1 fruit fly cellular context compared by ENCODE assay signal in genomic region chr2L:6683992-6684882, dm6.
TF ChIP-seq lines count a peak whose summit lies in the region.

Nhe3 (minus strand) TSS chr2L:6684364.

TF ChIP-seq in whole organism, embryonic, 481 proteins besides CTCF, POLR2A, EP300 and RAD21 (continued from another document and continues in another):
- TF ChIP-seq Abd-B (GFP tag; optimal IDR thresholded peaks at IDR 0.05; lab: Kevin White, UChicago): peak; percentile 74
- TF ChIP-seq CG6175 (GFP tag; IDR thresholded peaks at IDR 0.05; lab: Robert Waterston, UW): 0 out of 3 replicates have a peak, but pooled peaks have one; percentile 42
- peak; percentile 77 for TF ChIP-seq fd96Cb (tag; optimal IDR thresholded peaks at IDR 0.05; lab: Kevin White, UChicago)
- peak; percentile 71 for TF ChIP-seq E2f1 (GFP tag; IDR thresholded peaks at IDR 0.05; lab: Robert Waterston, UW)
- peak; percentile 61; the same call in 1 of the 3 replicates for TF ChIP-seq knrl (GFP tag; IDR thresholded peaks at IDR 0.05; lab: Robert Waterston, UW; ENCODE audit: partially characterized antibody)
- 0 out of 2 replicates have a peak, but pooled peaks have one; percentile 74 for TF ChIP-seq chm (GFP tag; IDR thresholded peaks at IDR 0.05; lab: Robert Waterston, UW)
- TF ChIP-seq CG17186 (GFP tag; optimal IDR thresholded peaks at IDR 0.05; lab: Kevin White, UChicago): peak; percentile 30
- TF ChIP-seq CG5953 (GFP tag; IDR thresholded peaks at IDR 0.05; lab: Robert Waterston, UW): peak; percentile 55
- peak; percentile 32 to 82 for TF ChIP-seq Hr51 (GFP tag; optimal IDR thresholded peaks at IDR 0.05; lab: Kevin White, UChicago)
- TF ChIP-seq CG6791 (GFP tag; IDR thresholded peaks at IDR 0.05; lab: Robert Waterston, UW; ENCODE audit: partially characterized antibody): peak; percentile 65; the same call in 2 of the 3 replicates
- peak; percentile 51 for TF ChIP-seq Asciz (GFP tag; optimal IDR thresholded peaks at IDR 0.05; lab: Kevin White, UChicago)
- TF ChIP-seq gt (GFP tag; IDR thresholded peaks at IDR 0.05; lab: Robert Waterston, UW): peak; percentile 42; the same call in 1 of the 2 replicates
- no peak for TF ChIP-seq CG1832 (GFP tag; optimal IDR thresholded peaks at IDR 0.05; lab: Kevin White, UChicago)
- TF ChIP-seq CG1024 (GFP tag; IDR thresholded peaks at IDR 0.05; lab: Robert Waterston, UW): peak; percentile 68; the same call in 1 of the 2 replicates
- TF ChIP-seq nerfin-2 (GFP tag; IDR thresholded peaks at IDR 0.05; lab: Robert Waterston, UW; ENCODE audit: partially characterized antibody): no peak
- peak; percentile 77 for TF ChIP-seq CG34422 (GFP tag; IDR thresholded peaks at IDR 0.05; lab: Robert Waterston, UW)
- peak; percentile 85 for TF ChIP-seq Dad (GFP tag; optimal IDR thresholded peaks at IDR 0.05; lab: Kevin White, UChicago)
- peak; percentile 67 for TF ChIP-seq repo (GFP tag; optimal IDR thresholded peaks at IDR 0.05; lab: Kevin White, UChicago)
- no peak for TF ChIP-seq br (optimal IDR thresholded peaks at IDR 0.05; lab: Kevin White, UChicago)
- peak; percentile 60 for TF ChIP-seq Camta (GFP tag; optimal IDR thresholded peaks at IDR 0.05; lab: Kevin White, UChicago)
- peak; percentile 36 for TF ChIP-seq CG14965 (GFP tag; optimal IDR thresholded peaks at IDR 0.05; lab: Kevin White, UChicago; ENCODE audit: borderline replicate concordance)
- TF ChIP-seq CG14050 (GFP tag; IDR thresholded peaks at IDR 0.05; lab: Robert Waterston, UW): peak; percentile 67; the same call in 2 of the 3 replicates
- peak; percentile 85 for TF ChIP-seq CG3995 (GFP tag; optimal IDR thresholded peaks at IDR 0.05; lab: Kevin White, UChicago)
- peak; percentile 80 for TF ChIP-seq ind (GFP tag; optimal IDR thresholded peaks at IDR 0.05; lab: Kevin White, UChicago)
- TF ChIP-seq CG4707 (GFP tag; optimal IDR thresholded peaks at IDR 0.05; lab: Kevin White, UChicago): no peak
- TF ChIP-seq CG7271 (tag; optimal IDR thresholded peaks at IDR 0.05; lab: Kevin White, UChicago): peak; percentile 28
- TF ChIP-seq Bteb2 (GFP tag; optimal IDR thresholded peaks at IDR 0.05; lab: Kevin White, UChicago): peak; percentile 81
- TF ChIP-seq ttk (GFP tag; IDR thresholded peaks at IDR 0.05; lab: Robert Waterston, UW): peak; percentile 78
- TF ChIP-seq CG31388 (GFP tag; optimal IDR thresholded peaks at IDR 0.05; lab: Kevin White, UChicago): peak; percentile 62
- peak; percentile 76 for TF ChIP-seq Awh (GFP tag; IDR thresholded peaks at IDR 0.05; lab: Robert Waterston, UW)
- TF ChIP-seq CG18599 (GFP tag; optimal IDR thresholded peaks at IDR 0.05; lab: Kevin White, UChicago): peak; percentile 41
- TF ChIP-seq CG10565 (GFP tag; optimal IDR thresholded peaks at IDR 0.05; lab: Kevin White, UChicago): peak; percentile 25
- peak; percentile 5 for TF ChIP-seq fd64A (GFP tag; optimal IDR thresholded peaks at IDR 0.05; lab: Kevin White, UChicago)
- TF ChIP-seq Fer1 (GFP tag; optimal IDR thresholded peaks at IDR 0.05; lab: Kevin White, UChicago): peak; percentile 78
- peak; percentile 70; the same call in 2 of the 3 replicates for TF ChIP-seq CG7357 (GFP tag; IDR thresholded peaks at IDR 0.05; lab: Robert Waterston, UW)
- TF ChIP-seq cas (GFP tag; IDR thresholded peaks at IDR 0.05; lab: Robert Waterston, UW): 0 out of 2 replicates have a peak, but pooled peaks have one; percentile 41
- peak; percentile 62; the same call in 1 of the 3 replicates for TF ChIP-seq CG11695 (GFP tag; IDR thresholded peaks at IDR 0.05; lab: Robert Waterston, UW)
- TF ChIP-seq gro (GFP tag; optimal IDR thresholded peaks at IDR 0.05; lab: Kevin White, UChicago): peak; percentile 41
- no peak for TF ChIP-seq Sry-β (GFP tag; optimal IDR thresholded peaks at IDR 0.05; lab: Kevin White, UChicago)
- TF ChIP-seq bowl (GFP tag; IDR thresholded peaks at IDR 0.05; lab: Robert Waterston, UW): peak; percentile 35; the same call in 1 of the 2 replicates
- TF ChIP-seq Hr78 (GFP tag; optimal IDR thresholded peaks at IDR 0.05; lab: Kevin White, UChicago): peak in 1 of 2 experiments; percentile 82
- TF ChIP-seq sug (tag; optimal IDR thresholded peaks at IDR 0.05; lab: Kevin White, UChicago): peak; percentile 78
- TF ChIP-seq CG7963 (GFP tag; IDR thresholded peaks at IDR 0.05; lab: Robert Waterston, UW; ENCODE audit: partially characterized antibody): 0 out of 3 replicates have a peak, but pooled peaks have one; percentile 12
- peak; percentile 67 for TF ChIP-seq Nf-YC (tag; optimal IDR thresholded peaks at IDR 0.05; lab: Kevin White, UChicago)
- TF ChIP-seq pho (GFP tag; optimal IDR thresholded peaks at IDR 0.05; lab: Kevin White, UChicago): peak; percentile 87
- peak; percentile 46 for TF ChIP-seq CG2875 (GFP tag; optimal IDR thresholded peaks at IDR 0.05; lab: Kevin White, UChicago)
- peak; percentile 70 for TF ChIP-seq CG30431 (GFP tag; optimal IDR thresholded peaks at IDR 0.05; lab: Kevin White, UChicago)
- no peak for TF ChIP-seq usp (GFP tag; optimal IDR thresholded peaks at IDR 0.05; lab: Kevin White, UChicago)
- peak; percentile 45 for TF ChIP-seq exex (tag; optimal IDR thresholded peaks at IDR 0.05; lab: Kevin White, UChicago)
- peak; percentile 84 for TF ChIP-seq sisA (GFP tag; IDR thresholded peaks at IDR 0.05; lab: Robert Waterston, UW)
- peak; percentile 64 for TF ChIP-seq Sry-δ (GFP tag; optimal IDR thresholded peaks at IDR 0.05; lab: Kevin White, UChicago)
- peak; percentile 87 for TF ChIP-seq CG17361 (GFP tag; IDR thresholded peaks at IDR 0.05; lab: Robert Waterston, UW)
- peak; percentile 39 for TF ChIP-seq CG3407 (GFP tag; optimal IDR thresholded peaks at IDR 0.05; lab: Kevin White, UChicago)
- peak; percentile 81 for TF ChIP-seq CG4424 (GFP tag; optimal IDR thresholded peaks at IDR 0.05; lab: Kevin White, UChicago)
- 0 out of 3 replicates have a peak, but pooled peaks have one; percentile 54 for TF ChIP-seq mld (GFP tag; IDR thresholded peaks at IDR 0.05; lab: Robert Waterston, UW; ENCODE audit: partially characterized antibody)
- peak; percentile 68 for TF ChIP-seq CG10959 (GFP tag; IDR thresholded peaks at IDR 0.05; lab: Robert Waterston, UW)
- peak in 1 of 3 experiments; percentile 84 for TF ChIP-seq Stat92E (GFP tag; optimal IDR thresholded peaks at IDR 0.05; lab: Kevin White, UChicago)
- peak; percentile 68; the same call in 2 of the 3 replicates for TF ChIP-seq CG11560 (tag; IDR thresholded peaks at IDR 0.05; lab: Robert Waterston, UW)
- peak; percentile 28 for TF ChIP-seq CG11398 (GFP tag; optimal IDR thresholded peaks at IDR 0.05; lab: Kevin White, UChicago)
- TF ChIP-seq D19B (GFP tag; optimal IDR thresholded peaks at IDR 0.05; lab: Kevin White, UChicago): peak; percentile 65
- peak; percentile 16 for TF ChIP-seq jing (GFP tag; optimal IDR thresholded peaks at IDR 0.05; lab: Kevin White, UChicago)
- no peak; the same call in 2 of the 3 replicates for TF ChIP-seq Doc3 (GFP tag; IDR thresholded peaks at IDR 0.05; lab: Robert Waterston, UW; ENCODE audit: partially characterized antibody)
- TF ChIP-seq sima (GFP tag; optimal IDR thresholded peaks at IDR 0.05; lab: Kevin White, UChicago): no peak
- TF ChIP-seq tx (GFP tag; optimal IDR thresholded peaks at IDR 0.05; lab: Kevin White, UChicago): peak; percentile 85
- TF ChIP-seq CG12104 (GFP tag; optimal IDR thresholded peaks at IDR 0.05; lab: Kevin White, UChicago): peak; percentile 73
- TF ChIP-seq HLH4C (GFP tag; IDR thresholded peaks at IDR 0.05; lab: Robert Waterston, UW; ENCODE audit: partially characterized antibody): peak; percentile 68
- TF ChIP-seq CHES-1-like (GFP tag; optimal IDR thresholded peaks at IDR 0.05; lab: Kevin White, UChicago): peak; percentile 86
- TF ChIP-seq CG18619 (GFP tag; optimal IDR thresholded peaks at IDR 0.05; lab: Kevin White, UChicago): peak; percentile 67
- peak; percentile 83 for TF ChIP-seq YL-1 (GFP tag; optimal IDR thresholded peaks at IDR 0.05; lab: Kevin White, UChicago)
- peak; percentile 34 for TF ChIP-seq hkb (optimal IDR thresholded peaks at IDR 0.05; lab: Kevin White, UChicago)
- TF ChIP-seq hkb (GFP tag; IDR thresholded peaks at IDR 0.05; lab: Robert Waterston, UW): peak; percentile 82
- peak; percentile 69 for TF ChIP-seq Hmx (GFP tag; optimal IDR thresholded peaks at IDR 0.05; lab: Kevin White, UChicago)
- peak; percentile 86 for TF ChIP-seq CG14441 (GFP tag; IDR thresholded peaks at IDR 0.05; lab: Robert Waterston, UW)
- TF ChIP-seq Usf (GFP tag; optimal IDR thresholded peaks at IDR 0.05; lab: Kevin White, UChicago): peak; percentile 63
- TF ChIP-seq CG3281 (GFP tag; optimal IDR thresholded peaks at IDR 0.05; lab: Kevin White, UChicago): peak; percentile 74
- peak; percentile 80 for TF ChIP-seq unpg (GFP tag; optimal IDR thresholded peaks at IDR 0.05; lab: Kevin White, UChicago)
- peak; percentile 77 for TF ChIP-seq sd (tag; optimal IDR thresholded peaks at IDR 0.05; lab: Kevin White, UChicago)
- TF ChIP-seq CG14014 (GFP tag; IDR thresholded peaks at IDR 0.05; lab: Robert Waterston, UW): peak; percentile 84
- no peak for TF ChIP-seq Lpt (GFP tag; optimal IDR thresholded peaks at IDR 0.05; lab: Kevin White, UChicago)
- TF ChIP-seq CG6272 (GFP tag; IDR thresholded peaks at IDR 0.05; lab: Robert Waterston, UW): peak; percentile 83
- no peak for TF ChIP-seq Vsx1 (GFP tag; optimal IDR thresholded peaks at IDR 0.05; lab: Kevin White, UChicago)
- TF ChIP-seq CG2199 (GFP tag; IDR thresholded peaks at IDR 0.05; lab: Robert Waterston, UW): peak; percentile 70; the same call in 1 of the 3 replicates
- peak; percentile 48 for TF ChIP-seq lbe (GFP tag; optimal IDR thresholded peaks at IDR 0.05; lab: Kevin White, UChicago)
- 0 out of 2 replicates have a peak, but pooled peaks have one; percentile 47 for TF ChIP-seq ham (GFP tag; IDR thresholded peaks at IDR 0.05; lab: Robert Waterston, UW)
- peak; percentile 49 for TF ChIP-seq nom (GFP tag; optimal IDR thresholded peaks at IDR 0.05; lab: Kevin White, UChicago)
- peak; percentile 54 for TF ChIP-seq CG18011 (GFP tag; optimal IDR thresholded peaks at IDR 0.05; lab: Kevin White, UChicago)
- peak; percentile 45 for TF ChIP-seq Myb (GFP tag; optimal IDR thresholded peaks at IDR 0.05; lab: Kevin White, UChicago)
- TF ChIP-seq gsb-n (tag; optimal IDR thresholded peaks at IDR 0.05; lab: Kevin White, UChicago): peak; percentile 69
- peak; percentile 75 for TF ChIP-seq CG10209 (GFP tag; optimal IDR thresholded peaks at IDR 0.05; lab: Kevin White, UChicago)
- TF ChIP-seq CG16815 (GFP tag; optimal IDR thresholded peaks at IDR 0.05; lab: Kevin White, UChicago): peak; percentile 74
- peak; percentile 89 for TF ChIP-seq Ptx1 (GFP tag; IDR thresholded peaks at IDR 0.05; lab: Robert Waterston, UW)
- peak; percentile 34 for TF ChIP-seq Nf-YB (GFP tag; optimal IDR thresholded peaks at IDR 0.05; lab: Kevin White, UChicago)
- TF ChIP-seq CG13894 (tag; optimal IDR thresholded peaks at IDR 0.05; lab: Kevin White, UChicago): no peak
- TF ChIP-seq CG8478 (optimal IDR thresholded peaks at IDR 0.05; lab: Kevin White, UChicago): no peak
- no peak for TF ChIP-seq fd102C (GFP tag; optimal IDR thresholded peaks at IDR 0.05; lab: Kevin White, UChicago)
- TF ChIP-seq eyg (GFP tag; optimal IDR thresholded peaks at IDR 0.05; lab: Kevin White, UChicago): peak; percentile 75
- TF ChIP-seq Adf1 (GFP tag; IDR thresholded peaks at IDR 0.05; lab: Robert Waterston, UW): peak; percentile 37; the same call in 1 of the 2 replicates
- peak; percentile 83 for TF ChIP-seq Dref (GFP tag; IDR thresholded peaks at IDR 0.05; lab: Robert Waterston, UW)
- TF ChIP-seq CG10321 (GFP tag; IDR thresholded peaks at IDR 0.05; lab: Robert Waterston, UW): peak; percentile 40; the same call in 1 of the 2 replicates
- peak; percentile 78 for TF ChIP-seq grau (tag; optimal IDR thresholded peaks at IDR 0.05; lab: Kevin White, UChicago)
- TF ChIP-seq NC2α (GFP tag; optimal IDR thresholded peaks at IDR 0.05; lab: Kevin White, UChicago): peak; percentile 58
- peak; percentile 65; the same call in 2 of the 3 replicates for TF ChIP-seq Mrtf (GFP tag; IDR thresholded peaks at IDR 0.05; lab: Robert Waterston, UW)
- TF ChIP-seq ara (GFP tag; IDR thresholded peaks at IDR 0.05; lab: Robert Waterston, UW): peak; percentile 78
- TF ChIP-seq CG13775 (GFP tag; optimal IDR thresholded peaks at IDR 0.05; lab: Kevin White, UChicago): peak; percentile 76
- TF ChIP-seq CG15269 (tag; optimal IDR thresholded peaks at IDR 0.05; lab: Kevin White, UChicago): no peak
- no peak for TF ChIP-seq CG17912 (GFP tag; optimal IDR thresholded peaks at IDR 0.05; lab: Kevin White, UChicago)
- no peak for TF ChIP-seq Kr (GFP tag; optimal IDR thresholded peaks at IDR 0.05; lab: Kevin White, UChicago)
- no peak for TF ChIP-seq lov (optimal IDR thresholded peaks at IDR 0.05; lab: Kevin White, UChicago)
- peak; percentile 70; the same call in 2 of the 3 replicates for TF ChIP-seq lov (GFP tag; IDR thresholded peaks at IDR 0.05; lab: Robert Waterston, UW)
- peak; percentile 82 for TF ChIP-seq H15 (GFP tag; IDR thresholded peaks at IDR 0.05; lab: Robert Waterston, UW)
- TF ChIP-seq Bdp1 (GFP tag; optimal IDR thresholded peaks at IDR 0.05; lab: Kevin White, UChicago): peak; percentile 74
- no peak for TF ChIP-seq CG31441 (GFP tag; IDR thresholded peaks at IDR 0.05; lab: Robert Waterston, UW)
- peak; percentile 51; the same call in 1 of the 2 replicates for TF ChIP-seq bbx (GFP tag; IDR thresholded peaks at IDR 0.05; lab: Robert Waterston, UW; ENCODE audit: partially characterized antibody)
- TF ChIP-seq Lim3 (GFP tag; IDR thresholded peaks at IDR 0.05; lab: Robert Waterston, UW): no peak
- peak; percentile 68 for TF ChIP-seq zen (tag; optimal IDR thresholded peaks at IDR 0.05; lab: Kevin White, UChicago)
- peak; percentile 69 for TF ChIP-seq CG4730 (GFP tag; IDR thresholded peaks at IDR 0.05; lab: Robert Waterston, UW)
- no peak for TF ChIP-seq Dfd (GFP tag; optimal IDR thresholded peaks at IDR 0.05; lab: Kevin White, UChicago)
- peak; percentile 67 for TF ChIP-seq ERR (GFP tag; optimal IDR thresholded peaks at IDR 0.05; lab: Kevin White, UChicago)
- peak; percentile 46; the same call in 1 of the 2 replicates for TF ChIP-seq danr (GFP tag; IDR thresholded peaks at IDR 0.05; lab: Robert Waterston, UW)
- TF ChIP-seq CG18764 (GFP tag; optimal IDR thresholded peaks at IDR 0.05; lab: Kevin White, UChicago): peak; percentile 61
- TF ChIP-seq NFAT (GFP tag; IDR thresholded peaks at IDR 0.05; lab: Robert Waterston, UW): peak; percentile 84
- peak in 1 of 2 experiments; percentile 29 for TF ChIP-seq insv (GFP tag; optimal IDR thresholded peaks at IDR 0.05; lab: Kevin White, UChicago)
- TF ChIP-seq Hmr (GFP tag; optimal IDR thresholded peaks at IDR 0.05; lab: Kevin White, UChicago): peak; percentile 53
- peak; percentile 82 for TF ChIP-seq CG2678 (tag; optimal IDR thresholded peaks at IDR 0.05; lab: Kevin White, UChicago)
- TF ChIP-seq CG12155 (GFP tag; optimal IDR thresholded peaks at IDR 0.05; lab: Kevin White, UChicago): peak; percentile 79
